Fruit fly (Drosophila melanogaster) whole organism, adult: Measurements from ENCODE around the gene Fer1.

ENCODE experiments used
- CG14711 ChIP-seq: fragments of 200-800 bp; sonication (Bioruptor generic); optimal IDR thresholded peaks from 2 replicates; lab custom pipeline; 2018; ENCODE audit warnings: missing biosample characterization, mild to moderate bottlenecking, missing genetic modification characterization, moderate library complexity
- CG7045 ChIP-seq: fragments of 200-800 bp; sonication (Bioruptor generic); optimal IDR thresholded peaks from 2 replicates; lab custom pipeline; 2017; ENCODE audit warnings: missing biosample characterization, mild to moderate bottlenecking, missing genetic modification characterization
- CG7101 ChIP-seq: fragments of 200-800 bp; sonication (Bioruptor generic); optimal IDR thresholded peaks from 2 replicates; lab custom pipeline; 2018; ENCODE audit warnings: missing biosample characterization, mild to moderate bottlenecking, missing genetic modification characterization, moderate library complexity
- Clk ChIP-seq: fragments of 200-800 bp; sonication (Bioruptor generic); optimal IDR thresholded peaks from 2 replicates; lab custom pipeline; 2017; ENCODE audit warnings: missing biosample characterization, missing genetic modification characterization
- Mnt ChIP-seq: fragments of 200-800 bp; sonication (Bioruptor generic); optimal IDR thresholded peaks from 2 replicates; lab custom pipeline; 2016; ENCODE audit warnings: missing biosample characterization, mild to moderate bottlenecking, missing genetic modification characterization
- cic ChIP-seq: fragments of 200-800 bp; sonication (Bioruptor generic); optimal IDR thresholded peaks from 2 replicates; lab custom pipeline; 2017; ENCODE audit warnings: missing biosample characterization, mild to moderate bottlenecking, missing genetic modification characterization, moderate library complexity
- kay ChIP-seq: fragments of 200-800 bp; sonication (Bioruptor generic); peaks from one replicate; lab custom pipeline; 2016; ENCODE audit warnings: missing biosample characterization, missing genetic modification characterization, borderline replicate concordance
- ovo ChIP-seq: fragments of 200-800 bp; sonication (Bioruptor generic); optimal IDR thresholded peaks from 2 replicates; lab custom pipeline; 2016; ENCODE audit warnings: missing biosample characterization, missing genetic modification characterization
- toe ChIP-seq: fragments of 200-800 bp; sonication (Bioruptor generic); optimal IDR thresholded peaks from 2 replicates; lab custom pipeline; 2016; ENCODE audit warnings: missing biosample characterization, missing genetic modification characterization

- TF ChIP-seq CG7101 (tag; lab: Kevin White, UChicago) = peak; percentile 32
- TF ChIP-seq kay (GFP tag; lab: Kevin White, UChicago) = no peak
- peak; percentile 35 for TF ChIP-seq CG14711 (tag; lab: Kevin White, UChicago)
- TF ChIP-seq Clk (GFP tag; lab: Kevin White, UChicago) = no peak
- no peak for TF ChIP-seq CG7045
- no peak for TF ChIP-seq Mnt (GFP tag; lab: Kevin White, UChicago)
- TF ChIP-seq toe (GFP tag; lab: Kevin White, UChicago) = no peak
- no peak for TF ChIP-seq ovo (GFP tag; lab: Kevin White, UChicago)
- no peak for TF ChIP-seq cic (GFP tag; lab: Kevin White, UChicago)
Observed at dm6 chr3R:7093592-7093991, 42.4 kb upstream of the Fer1 start.
